Fruit fly (Drosophila melanogaster) whole organism, embryonic: ENCODE data around the gene unc-45.

Source experiments
- Aef1 ChIP-seq: fragments of 200-800 bp; sonication (Bioruptor generic); IDR thresholded peaks from 3 replicates; pipeline ENCODE4 v1.3.6; 2022; ENCODE audit warnings: missing biosample characterization, missing genetic modification characterization
- Awh ChIP-seq: fragments of 200-800 bp; sonication (Bioruptor generic); IDR thresholded peaks from 2 replicates; pipeline ENCODE4, ENCODE4 v1.3.6; 2022; ENCODE audit warnings: missing biosample characterization, missing genetic modification characterization
- CG10979 ChIP-seq: fragments of 200-800 bp; sonication (Bioruptor generic); optimal IDR thresholded peaks from 2 replicates; lab custom pipeline; 2018; ENCODE audit warnings: missing biosample characterization, mild to moderate bottlenecking, missing genetic modification characterization, moderate library complexity
- CG11085 ChIP-seq: fragments of 200-800 bp; sonication (Bioruptor generic); IDR thresholded peaks from 2 replicates; pipeline ENCODE4 v1.3.6; 2022; ENCODE audit warnings: missing biosample characterization, missing genetic modification characterization
- CG11456 ChIP-seq: fragments of 200-800 bp; sonication (Bioruptor generic); IDR thresholded peaks from 3 replicates; pipeline ENCODE4 v1.3.6; 2022; ENCODE audit warnings: missing biosample characterization, missing genetic modification characterization
- CG11696 ChIP-seq: fragments of 200-800 bp; sonication (Bioruptor generic); IDR thresholded peaks from 2 replicates; pipeline ENCODE4 v1.3.6; 2022; ENCODE audit warnings: missing biosample characterization, missing genetic modification characterization
- CG12659 ChIP-seq: fragments of 200-800 bp; sonication (Bioruptor generic); optimal IDR thresholded peaks from 3 replicates; lab custom pipeline; 2017; ENCODE audit warnings: mild to moderate bottlenecking, missing biosample characterization, missing genetic modification reagents, missing genetic modification characterization
- CG14014 ChIP-seq: fragments of 200-800 bp; sonication (Bioruptor generic); IDR thresholded peaks from 2 replicates; pipeline ENCODE4 v1.3.6; 2022; ENCODE audit warnings: missing biosample characterization, missing genetic modification characterization
- CG15479 ChIP-seq: fragments of 200-800 bp; sonication (Bioruptor generic); optimal IDR thresholded peaks from 3 replicates; lab custom pipeline; 2019; ENCODE audit warnings: missing biosample characterization, mild to moderate bottlenecking, missing genetic modification characterization, moderate library complexity
- CG1647 ChIP-seq: fragments of 200-800 bp; sonication (Bioruptor generic); optimal IDR thresholded peaks from 3 replicates; lab custom pipeline; 2016; ENCODE audit warnings: missing biosample characterization, missing genetic modification characterization
- CG18599 ChIP-seq: fragments of 200-800 bp; sonication (Bioruptor generic); optimal IDR thresholded peaks from 3 replicates; lab custom pipeline; 2017; ENCODE audit warnings: missing biosample characterization, missing genetic modification characterization, mild to moderate bottlenecking, moderate library complexity, missing genetic modification reagents
- CG18764 ChIP-seq: fragments of 200-800 bp; sonication (Bioruptor generic); optimal IDR thresholded peaks from 3 replicates; lab custom pipeline; 2016; ENCODE audit warnings: missing biosample characterization, missing genetic modification characterization
- CG32767 ChIP-seq: fragments of 200-800 bp; sonication (Bioruptor generic); IDR thresholded peaks from 2 replicates; pipeline ENCODE4 v1.3.6; 2022; ENCODE audit warnings: missing biosample characterization, missing genetic modification characterization
- CG34422 ChIP-seq: fragments of 200-800 bp; sonication (Bioruptor generic); IDR thresholded peaks from 3 replicates; pipeline ENCODE4 v1.3.6; 2022; ENCODE audit warnings: missing biosample characterization, missing genetic modification characterization
- CG3726 ChIP-seq: fragments of 200-800 bp; sonication (Bioruptor generic); IDR thresholded peaks from 3 replicates; pipeline ENCODE4, ENCODE4 v1.3.6; 2022; ENCODE audit warnings: missing biosample characterization, missing genetic modification characterization
- CG4328 ChIP-seq: fragments of 200-800 bp; sonication (Bioruptor generic); optimal IDR thresholded peaks from 3 replicates; lab custom pipeline; 2017; ENCODE audit warnings: missing biosample characterization, missing genetic modification reagents, missing genetic modification characterization
- CG6175 ChIP-seq: fragments of 200-800 bp; sonication (Bioruptor generic); IDR thresholded peaks from 3 replicates; pipeline ENCODE4 v1.3.6; 2022; ENCODE audit warnings: missing biosample characterization, missing genetic modification characterization
- CG6654 ChIP-seq: fragments of 200-800 bp; sonication (Bioruptor generic); optimal IDR thresholded peaks from 2 replicates; lab custom pipeline; 2017; ENCODE audit warnings: missing biosample characterization, mild to moderate bottlenecking, missing genetic modification characterization
- CG6765 ChIP-seq: fragments of 200-800 bp; sonication (Bioruptor generic); optimal IDR thresholded peaks from 3 replicates; lab custom pipeline; 2017; ENCODE audit warnings: missing biosample characterization, mild to moderate bottlenecking, missing genetic modification characterization
- CG7928 ChIP-seq: fragments of 200-800 bp; sonication (Bioruptor generic); optimal IDR thresholded peaks from 2 replicates; lab custom pipeline; 2017; ENCODE audit warnings: missing biosample characterization, mild to moderate bottlenecking, missing genetic modification characterization
- CG8089 ChIP-seq: fragments of 200-800 bp; sonication (Bioruptor generic); optimal IDR thresholded peaks from 3 replicates; lab custom pipeline; 2016; ENCODE audit warnings: missing biosample characterization, missing genetic modification characterization
- CG9437 ChIP-seq: fragments of 200-800 bp; sonication (Bioruptor generic); optimal IDR thresholded peaks from 2 replicates; lab custom pipeline; 2018; ENCODE audit warnings: missing biosample characterization, mild to moderate bottlenecking, missing genetic modification characterization
- Dad ChIP-seq: fragments of 200-800 bp; sonication (Bioruptor generic); optimal IDR thresholded peaks from 3 replicates; lab custom pipeline; 2016; ENCODE audit warnings: missing biosample characterization, missing genetic modification characterization
- H15 ChIP-seq: fragments of 200-800 bp; sonication (Bioruptor generic); IDR thresholded peaks from 3 replicates; pipeline ENCODE4 v1.3.6; 2022; ENCODE audit warnings: missing biosample characterization, missing genetic modification characterization
- Kr ChIP-seq: fragments of 200-800 bp; sonication (Bioruptor generic); optimal IDR thresholded peaks from 2 replicates; lab custom pipeline; 2017; ENCODE audit warnings: missing biosample characterization, mild to moderate bottlenecking, missing genetic modification characterization
- Max ChIP-seq: fragments of 200-800 bp; sonication (Bioruptor generic); optimal IDR thresholded peaks from 2 replicates; lab custom pipeline; 2016; ENCODE audit warnings: missing biosample characterization, mild to moderate bottlenecking, missing genetic modification characterization
- NFAT ChIP-seq: fragments of 200-800 bp; sonication (Bioruptor generic); IDR thresholded peaks from 2 replicates; pipeline ENCODE4 v1.3.6; 2022; ENCODE audit warnings: missing biosample characterization, missing genetic modification characterization
- Nf-YA ChIP-seq: fragments of 200-800 bp; sonication (Bioruptor generic); IDR thresholded peaks from 2 replicates; pipeline ENCODE4 v1.3.6; 2022; ENCODE audit warnings: missing biosample characterization, missing genetic modification characterization
- Sin3A ChIP-seq: fragments of >200 bp; optimal IDR thresholded peaks from 2 replicates; lab custom pipeline; 2018
- Tbp ChIP-seq: fragments of >200 bp; optimal IDR thresholded peaks from 2 replicates; lab custom pipeline; 2018; ENCODE audit warnings: missing biosample characterization, missing genetic modification characterization
- crc ChIP-seq: fragments of 200-800 bp; sonication (Bioruptor generic); optimal IDR thresholded peaks from 2 replicates; lab custom pipeline; 2016; ENCODE audit warnings: missing biosample characterization, missing genetic modification characterization
- crp ChIP-seq, 2 experiments: fragments of 200-800 bp; sonication (Bioruptor generic); optimal IDR thresholded peaks; 2 replicates in 1 of 2; 3 replicates in 1 of 2; lab custom pipeline; 2017; ENCODE audit warnings: missing biosample characterization in 2 of 2, missing genetic modification characterization in 2 of 2, mild to moderate bottlenecking in 1 of 2, moderate library complexity in 1 of 2
- emc ChIP-seq: fragments of 200-800 bp; sonication (Bioruptor generic); optimal IDR thresholded peaks from 2 replicates; lab custom pipeline; 2016; ENCODE audit warnings: missing biosample characterization, missing genetic modification characterization
- eyg ChIP-seq: fragments of 200-800 bp; sonication (Bioruptor generic); optimal IDR thresholded peaks from 3 replicates; lab custom pipeline; 2016; ENCODE audit warnings: missing biosample characterization, missing genetic modification characterization
- fru ChIP-seq: fragments of >200 bp; optimal IDR thresholded peaks from 2 replicates; lab custom pipeline; 2017
- grau ChIP-seq: fragments of 200-800 bp; optimal IDR thresholded peaks from 3 replicates; lab custom pipeline; 2019; ENCODE audit warnings: missing biosample characterization, mild to moderate bottlenecking, missing genetic modification characterization, moderate library complexity
- knrl ChIP-seq: fragments of 200-800 bp; sonication (Bioruptor generic); IDR thresholded peaks from 3 replicates; pipeline ENCODE4 v1.3.6; 2022; ENCODE audit warnings: missing biosample characterization, missing genetic modification characterization; ENCODE audit not compliant: partially characterized antibody
- lola ChIP-seq, 3 experiments: fragments of >200 bp in 2 of 3; fragments of 200-800 bp in 1 of 3; sonication (Bioruptor generic) in 1 of 3; optimal IDR thresholded peaks; 2 replicates each; lab custom pipeline; 2017 to 2019; ENCODE audit warnings: missing biosample characterization in 3 of 3, missing genetic modification characterization in 3 of 3, mild to moderate bottlenecking in 1 of 3, moderate library complexity in 1 of 3
- mirr ChIP-seq: fragments of 200-800 bp; sonication (Bioruptor generic); optimal IDR thresholded peaks from 3 replicates; lab custom pipeline; 2018; ENCODE audit warnings: missing biosample characterization, mild to moderate bottlenecking, missing genetic modification characterization
- nerfin-1 ChIP-seq: fragments of 200-800 bp; sonication (Bioruptor generic); optimal IDR thresholded peaks from 3 replicates; lab custom pipeline; 2019; ENCODE audit warnings: missing biosample characterization, mild to moderate bottlenecking, missing genetic modification characterization, moderate library complexity
- nerfin-2 ChIP-seq: fragments of 200-800 bp; sonication (Bioruptor generic); IDR thresholded peaks from 2 replicates; pipeline ENCODE4 v1.3.6; 2022; ENCODE audit warnings: missing biosample characterization, missing genetic modification characterization; ENCODE audit not compliant: partially characterized antibody
- peb ChIP-seq: fragments of 200-800 bp; sonication (Bioruptor generic); IDR thresholded peaks from 2 replicates; pipeline ENCODE4 v1.3.6; 2022; ENCODE audit warnings: missing biosample characterization, missing genetic modification characterization
- pros ChIP-seq: fragments of 200-800 bp; sonication (Bioruptor generic); optimal IDR thresholded peaks from 3 replicates; lab custom pipeline; 2019; ENCODE audit warnings: missing biosample characterization, mild to moderate bottlenecking, missing genetic modification characterization, moderate library complexity
- scrt ChIP-seq: fragments of 200-800 bp; sonication (Bioruptor generic); optimal IDR thresholded peaks from 2 replicates; lab custom pipeline; 2018; ENCODE audit warnings: missing biosample characterization, mild to moderate bottlenecking, missing genetic modification characterization, moderate library complexity
- sisA ChIP-seq: fragments of 200-800 bp; sonication (Bioruptor generic); IDR thresholded peaks from 2 replicates; pipeline ENCODE4 v1.3.6; 2022; ENCODE audit warnings: missing biosample characterization, missing genetic modification characterization
- sna ChIP-seq: fragments of 200-800 bp; sonication (Bioruptor generic); IDR thresholded peaks from 2 replicates; pipeline ENCODE4 v1.3.6; 2022; ENCODE audit warnings: missing biosample characterization, missing genetic modification characterization; ENCODE audit not compliant: partially characterized antibody
- tio ChIP-seq: fragments of 200-800 bp; sonication (Bioruptor generic); optimal IDR thresholded peaks from 2 replicates; lab custom pipeline; 2017; ENCODE audit warnings: missing biosample characterization, missing genetic modification characterization, inconsistent platforms
- tll ChIP-seq, 2 experiments: fragments of 200-800 bp in 1 of 2; fragments of >200 bp in 1 of 2; sonication (Bioruptor generic) in 1 of 2; optimal IDR thresholded peaks; 2 replicates each; lab custom pipeline; 2017 to 2019; ENCODE audit warnings: missing biosample characterization in 2 of 2, missing genetic modification characterization in 2 of 2, mild to moderate bottlenecking in 1 of 2, moderate library complexity in 1 of 2
- usp ChIP-seq: fragments of >200 bp; optimal IDR thresholded peaks from 2 replicates; lab custom pipeline; 2017; ENCODE audit warnings: missing biosample characterization, missing genetic modification characterization

unc-45 gene

dm6 chr3R:8013121-8014009 is 19.7 kb upstream of the unc-45 start, which contains the start of the genes CG10435 and Pbp95 (continued):
- TF ChIP-seq eyg (GFP tag; lab: Kevin White, UChicago): no peak
- TF ChIP-seq scrt: no peak
- peak in 1 of 2 experiments; percentile 98 for TF ChIP-seq tll (GFP tag; optimal IDR thresholded peaks at IDR 0.05; lab: Kevin White, UChicago)
- TF ChIP-seq CG11456 (GFP tag; lab: Robert Waterston, UW): peak; percentile 66
- no peak for TF ChIP-seq CG32767
- TF ChIP-seq tio (GFP tag; lab: Kevin White, UChicago): no peak
- no peak for TF ChIP-seq peb (GFP tag; lab: Robert Waterston, UW)
- TF ChIP-seq Max: peak; percentile 59
- TF ChIP-seq Aef1 (GFP tag; lab: Robert Waterston, UW): peak; percentile 68
- TF ChIP-seq CG6654 (GFP tag; lab: Kevin White, UChicago): no peak
- no peak for TF ChIP-seq CG18764 (GFP tag; lab: Kevin White, UChicago)
- TF ChIP-seq CG3726 (GFP tag; lab: Robert Waterston, UW): no peak
- TF ChIP-seq nerfin-2 (GFP tag; lab: Robert Waterston, UW): 0 out of 2 replicates have a peak, but pooled peaks have one; percentile 32
- TF ChIP-seq Tbp (GFP tag; lab: Kevin White, UChicago): no peak
- no peak for TF ChIP-seq nerfin-1 (tag; lab: Kevin White, UChicago)
- peak; percentile 57 for TF ChIP-seq CG12659
- no peak for TF ChIP-seq pros (GFP tag; lab: Kevin White, UChicago)
- TF ChIP-seq sna (GFP tag; lab: Robert Waterston, UW): peak; percentile 57
- no peak for TF ChIP-seq CG18599
- TF ChIP-seq Awh (GFP tag; lab: Robert Waterston, UW): no peak
- no peak for TF ChIP-seq usp (GFP tag; lab: Kevin White, UChicago)
- peak; percentile 35 to 88 for TF ChIP-seq crp (GFP tag; optimal IDR thresholded peaks at IDR 0.05; lab: Kevin White, UChicago)
- TF ChIP-seq H15 (GFP tag; lab: Robert Waterston, UW): peak; percentile 35; the same call in 1 of the 3 replicates
- TF ChIP-seq fru (lab: Kevin White, UChicago): no peak
- TF ChIP-seq CG6765: no peak
- TF ChIP-seq emc (GFP tag; lab: Kevin White, UChicago): no peak
- peak; percentile 21 for TF ChIP-seq mirr (GFP tag; lab: Kevin White, UChicago)
- TF ChIP-seq CG7928 (GFP tag; lab: Kevin White, UChicago): no peak
- TF ChIP-seq Dad: peak; percentile 46
- TF ChIP-seq CG11696: no peak
- TF ChIP-seq CG10979 (tag; lab: Kevin White, UChicago): peak; percentile 18
- TF ChIP-seq CG8089: no peak
- TF ChIP-seq CG15479 (GFP tag; lab: Kevin White, UChicago): no peak
- no peak for TF ChIP-seq grau (tag; lab: Kevin White, UChicago)
- TF ChIP-seq CG6175 (GFP tag; lab: Robert Waterston, UW): 0 out of 3 replicates have a peak, but pooled peaks have one; percentile 49
- TF ChIP-seq knrl (GFP tag; lab: Robert Waterston, UW): peak; percentile 68
- peak in 1 of 3 experiments; percentile 57 for TF ChIP-seq lola (GFP tag; optimal IDR thresholded peaks at IDR 0.05; lab: Kevin White, UChicago)
- no peak for TF ChIP-seq CG9437 (GFP tag; lab: Kevin White, UChicago)
- peak; percentile 51 for TF ChIP-seq crc (GFP tag; lab: Kevin White, UChicago)
- peak; percentile 47; the same call in 1 of the 2 replicates for TF ChIP-seq Nf-YA
- no peak for TF ChIP-seq CG4328 (GFP tag; lab: Kevin White, UChicago)
- no peak for TF ChIP-seq Kr (GFP tag; lab: Kevin White, UChicago)
- peak; percentile 38; the same call in 1 of the 2 replicates for TF ChIP-seq CG14014 (GFP tag; lab: Robert Waterston, UW)
- no peak for TF ChIP-seq Sin3A (lab: Kevin White, UChicago)
- peak; percentile 56 for TF ChIP-seq CG11085
- TF ChIP-seq CG1647 (GFP tag; lab: Kevin White, UChicago): peak; percentile 42
- TF ChIP-seq NFAT (GFP tag; lab: Robert Waterston, UW): peak; percentile 70
- peak; percentile 57 for TF ChIP-seq CG34422 (GFP tag; lab: Robert Waterston, UW)
- TF ChIP-seq sisA: peak; percentile 55
